Fruit fly (Drosophila melanogaster) whole organism, prepupa: ENCODE data around the gene CG44195.

Experiments used
- Blimp-1 ChIP-seq: fragments of 200-800 bp; sonication (Bioruptor generic); optimal IDR thresholded peaks from 3 replicates; lab custom pipeline; 2017; ENCODE audit warnings: missing biosample characterization, missing genetic modification characterization, mild to moderate bottlenecking, moderate library complexity, missing genetic modification reagents
- CG11294 ChIP-seq: fragments of 200-800 bp; sonication (Bioruptor generic); IDR thresholded peaks from 2 replicates; pipeline ENCODE4 v1.3.6; 2022; ENCODE audit warnings: missing biosample characterization, missing genetic modification characterization
- CG11762 ChIP-seq: fragments of 200-800 bp; sonication (Bioruptor generic); optimal IDR thresholded peaks from 3 replicates; lab custom pipeline; 2016; ENCODE audit warnings: missing biosample characterization, missing genetic modification characterization; ENCODE audit not compliant: insufficient read depth
- CG1621 ChIP-seq: fragments of 200-800 bp; sonication (Bioruptor generic); optimal IDR thresholded peaks from 3 replicates; lab custom pipeline; 2018; ENCODE audit warnings: missing biosample characterization, mild to moderate bottlenecking, missing genetic modification characterization
- CG16779 ChIP-seq: fragments of 200-800 bp; sonication (Bioruptor generic); optimal IDR thresholded peaks from 3 replicates; lab custom pipeline; 2017; ENCODE audit warnings: missing biosample characterization, mild to moderate bottlenecking, missing genetic modification characterization
- CG3032 ChIP-seq: fragments of 200-800 bp; optimal IDR thresholded peaks from 2 replicates; lab custom pipeline; 2019; ENCODE audit warnings: missing biosample characterization, mild to moderate bottlenecking, missing genetic modification characterization, moderate library complexity
- CG31627 ChIP-seq: fragments of 200-800 bp; sonication (Bioruptor generic); optimal IDR thresholded peaks from 3 replicates; lab custom pipeline; 2016; ENCODE audit warnings: missing biosample characterization, missing genetic modification characterization
- CG34406 ChIP-seq: fragments of 200-800 bp; sonication (Bioruptor generic); optimal IDR thresholded peaks from 3 replicates; lab custom pipeline; 2016; ENCODE audit warnings: missing biosample characterization, missing genetic modification characterization
- CG3919 ChIP-seq: fragments of 200-800 bp; sonication (Bioruptor generic); optimal IDR thresholded peaks from 3 replicates; lab custom pipeline; 2016; ENCODE audit warnings: missing biosample characterization, missing genetic modification characterization
- CG4318 ChIP-seq: fragments of 200-800 bp; sonication (Bioruptor generic); optimal IDR thresholded peaks from 3 replicates; lab custom pipeline; 2017; ENCODE audit warnings: missing biosample characterization, mild to moderate bottlenecking, missing genetic modification characterization
- CG6276 ChIP-seq: fragments of 200-800 bp; sonication (Bioruptor generic); optimal IDR thresholded peaks from 2 replicates; lab custom pipeline; 2017; ENCODE audit warnings: missing biosample characterization, mild to moderate bottlenecking, missing genetic modification characterization
- CG6854 ChIP-seq: fragments of 200-800 bp; sonication (Bioruptor generic); optimal IDR thresholded peaks from 2 replicates; lab custom pipeline; 2017; ENCODE audit warnings: missing biosample characterization, mild to moderate bottlenecking, missing genetic modification characterization
- CG7368 ChIP-seq: fragments of 200-800 bp; sonication (Bioruptor generic); optimal IDR thresholded peaks from 3 replicates; lab custom pipeline; 2016; ENCODE audit warnings: missing biosample characterization, missing genetic modification characterization
- CG8119 ChIP-seq: fragments of 200-800 bp; sonication (Bioruptor generic); IDR thresholded peaks from 3 replicates; pipeline ENCODE4 v1.3.6; 2022; ENCODE audit warnings: missing biosample characterization, missing genetic modification characterization
- CG8319 ChIP-seq: fragments of 200-800 bp; sonication (Bioruptor generic); optimal IDR thresholded peaks from 3 replicates; lab custom pipeline; 2016; ENCODE audit warnings: missing biosample characterization, missing genetic modification characterization
- CG9139 ChIP-seq: fragments of 200-800 bp; sonication (Bioruptor generic); optimal IDR thresholded peaks from 3 replicates; lab custom pipeline; 2017; ENCODE audit warnings: missing biosample characterization, mild to moderate bottlenecking, missing genetic modification characterization
- Eip75B ChIP-seq: fragments of 200-800 bp; sonication (Bioruptor generic); optimal IDR thresholded peaks from 3 replicates; lab custom pipeline; 2016; ENCODE audit warnings: missing biosample characterization, missing genetic modification characterization
- Eip78C ChIP-seq: fragments of 200-800 bp; sonication (Bioruptor generic); peaks from one replicate; lab custom pipeline; 2016; ENCODE audit warnings: missing biosample characterization, missing genetic modification characterization
- Hr38 ChIP-seq: sonication (Bioruptor generic); optimal IDR thresholded peaks from 2 replicates; lab custom pipeline; 2016; ENCODE audit warnings: missing biosample characterization, missing genetic modification characterization
- Lpt ChIP-seq: fragments of 200-800 bp; sonication (Bioruptor generic); optimal IDR thresholded peaks from 3 replicates; lab custom pipeline; 2016; ENCODE audit warnings: missing biosample characterization, missing genetic modification characterization
- Met ChIP-seq: fragments of 200-800 bp; sonication (Bioruptor generic); optimal IDR thresholded peaks from 3 replicates; lab custom pipeline; 2016; ENCODE audit warnings: missing biosample characterization, missing genetic modification characterization
- OdsH ChIP-seq: fragments of 200-800 bp; sonication (Bioruptor generic); optimal IDR thresholded peaks from 3 replicates; lab custom pipeline; 2016; ENCODE audit warnings: missing biosample characterization, missing genetic modification characterization
- Sox14 ChIP-seq: fragments of 200-800 bp; sonication (Bioruptor generic); optimal IDR thresholded peaks from 3 replicates; lab custom pipeline; 2016; ENCODE audit warnings: missing biosample characterization, missing genetic modification characterization
- Sox15 ChIP-seq: fragments of 200-800 bp; sonication (Bioruptor generic); optimal IDR thresholded peaks from 3 replicates; lab custom pipeline; 2016; ENCODE audit warnings: missing biosample characterization, missing genetic modification characterization
- achi ChIP-seq: fragments of 200-800 bp; sonication (Bioruptor generic); optimal IDR thresholded peaks from 3 replicates; lab custom pipeline; 2016; ENCODE audit warnings: missing biosample characterization, missing genetic modification characterization
- dac ChIP-seq: fragments of 200-800 bp; sonication (Bioruptor generic); optimal IDR thresholded peaks from 2 replicates; lab custom pipeline; 2017; ENCODE audit warnings: missing biosample characterization, mild to moderate bottlenecking, missing genetic modification characterization
- eg ChIP-seq: fragments of 200-800 bp; sonication (Bioruptor generic); IDR thresholded peaks from 3 replicates; pipeline ENCODE4 v1.3.6; 2022; ENCODE audit warnings: missing biosample characterization, missing genetic modification characterization
- esn ChIP-seq: fragments of 200-800 bp; sonication (Bioruptor generic); optimal IDR thresholded peaks from 2 replicates; lab custom pipeline; 2016; ENCODE audit warnings: missing biosample characterization, mild to moderate bottlenecking, missing genetic modification characterization, moderate library complexity
- fd85E ChIP-seq: fragments of 200-800 bp; sonication (Bioruptor generic); optimal IDR thresholded peaks from 3 replicates; lab custom pipeline; 2016; ENCODE audit warnings: missing biosample characterization, missing genetic modification characterization
- fkh ChIP-seq: fragments of 200-800 bp; sonication (Bioruptor generic); optimal IDR thresholded peaks from 3 replicates; lab custom pipeline; 2017; ENCODE audit warnings: missing biosample characterization, mild to moderate bottlenecking, missing genetic modification characterization, moderate library complexity
- lz ChIP-seq: fragments of 200-800 bp; sonication (Bioruptor generic); optimal IDR thresholded peaks from 3 replicates; lab custom pipeline; 2016; ENCODE audit warnings: missing biosample characterization, missing genetic modification characterization
- pdm3 ChIP-seq: fragments of 200-800 bp; sonication (Bioruptor generic); optimal IDR thresholded peaks from 3 replicates; lab custom pipeline; 2016; ENCODE audit warnings: missing biosample characterization, missing genetic modification characterization
- spab ChIP-seq: fragments of 200-800 bp; sonication (Bioruptor generic); optimal IDR thresholded peaks from 2 replicates; lab custom pipeline; 2017; ENCODE audit warnings: missing biosample characterization, mild to moderate bottlenecking, missing genetic modification characterization, missing genetic modification reagents
- ss ChIP-seq, 2 experiments: fragments of 200-800 bp; sonication (Bioruptor generic); optimal IDR thresholded peaks; 2 replicates in 1 of 2; 3 replicates in 1 of 2; lab custom pipeline; 2017 to 2018; ENCODE audit warnings: mild to moderate bottlenecking in 2 of 2, missing biosample characterization in 2 of 2, missing genetic modification characterization in 2 of 2, moderate library complexity in 1 of 2
- svp ChIP-seq: fragments of 200-800 bp; sonication (Bioruptor generic); peaks from one replicate; lab custom pipeline; 2016; ENCODE audit warnings: missing biosample characterization, missing genetic modification characterization
- vri ChIP-seq: fragments of 200-800 bp; sonication (Bioruptor generic); optimal IDR thresholded peaks from 3 replicates; lab custom pipeline; 2016; ENCODE audit warnings: missing biosample characterization, mild to moderate bottlenecking, missing genetic modification characterization

CG44195 gene

DNA sequence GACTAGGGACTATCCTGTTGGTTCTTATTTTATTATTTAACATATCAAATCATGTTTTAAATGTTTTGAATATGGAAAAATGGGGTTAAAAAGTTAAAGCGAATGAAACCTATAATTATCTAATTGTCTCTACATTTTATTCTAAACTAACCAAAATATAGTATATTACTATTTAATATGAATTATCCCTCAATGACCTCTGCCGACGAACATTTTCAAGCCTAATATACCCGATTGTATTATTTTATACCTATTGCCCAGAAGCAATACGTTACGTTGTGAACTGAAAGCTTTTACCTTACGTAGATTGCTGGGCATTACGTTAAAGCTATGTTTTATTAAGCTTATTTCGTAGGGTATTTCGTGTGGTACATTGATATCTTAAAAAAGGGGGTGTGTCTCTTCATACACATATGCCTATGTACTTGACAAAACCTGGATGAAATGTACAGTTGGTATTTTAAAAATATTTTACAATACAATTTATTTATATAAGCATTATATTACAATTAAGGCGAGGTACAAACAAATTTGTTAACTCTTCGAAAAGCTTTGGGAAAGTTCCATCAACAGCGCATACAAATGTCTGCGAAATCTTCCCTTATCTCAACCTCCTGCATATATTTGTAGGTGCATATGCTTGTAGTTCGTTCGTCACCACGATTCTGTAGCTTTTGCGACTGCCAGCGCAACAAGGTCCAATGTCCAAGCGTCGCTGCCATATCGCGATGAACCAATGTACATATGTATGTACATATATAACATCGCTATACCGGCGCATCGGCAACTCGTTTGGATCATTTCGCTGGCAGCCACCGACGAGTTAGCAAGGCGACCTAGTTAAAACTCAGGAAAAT lies 23.3 kb upstream of the CG44195 start, which contains the start of gene Mcad (continued):
- TF ChIP-seq Hr38 (GFP tag; lab: Kevin White, UChicago): no peak
- peak; percentile 96 for TF ChIP-seq CG6276 (GFP tag; lab: Kevin White, UChicago)
- peak; percentile 98 for TF ChIP-seq OdsH (GFP tag; lab: Kevin White, UChicago)
- peak; percentile 96 for TF ChIP-seq CG3919 (GFP tag; lab: Kevin White, UChicago)
- peak; percentile 91 for TF ChIP-seq CG31627 (GFP tag; lab: Kevin White, UChicago)
- peak; percentile 46 for TF ChIP-seq fkh (GFP tag; lab: Kevin White, UChicago)
- TF ChIP-seq CG11762: peak; percentile 93
- peak; percentile 96 for TF ChIP-seq Sox15 (GFP tag; lab: Kevin White, UChicago)
- peak; percentile 95 for TF ChIP-seq Sox14
- peak; percentile 94 for TF ChIP-seq spab
- peak; percentile 94 for TF ChIP-seq CG7368 (GFP tag; lab: Kevin White, UChicago)
- peak; percentile 100 for TF ChIP-seq Eip78C (GFP tag; lab: Kevin White, UChicago)
- TF ChIP-seq CG4318 (GFP tag; lab: Kevin White, UChicago): peak; percentile 97
- TF ChIP-seq eg (GFP tag; lab: Robert Waterston, UW): peak; percentile 90
- peak; percentile 94 for TF ChIP-seq vri
- peak; percentile 92 for TF ChIP-seq Eip75B
- peak; percentile 96 for TF ChIP-seq lz (GFP tag; lab: Kevin White, UChicago)
- TF ChIP-seq CG8119 (GFP tag; lab: Robert Waterston, UW): peak; percentile 95
- TF ChIP-seq fd85E (GFP tag; lab: Kevin White, UChicago): peak; percentile 83
- TF ChIP-seq CG16779 (tag; lab: Kevin White, UChicago): peak; percentile 94
- TF ChIP-seq achi: peak; percentile 96
- TF ChIP-seq ss (GFP tag; optimal IDR thresholded peaks at IDR 0.05; lab: Kevin White, UChicago): peak; percentile 96 to 97
- peak; percentile 96 for TF ChIP-seq pdm3 (GFP tag; lab: Kevin White, UChicago)
- peak; percentile 96 for TF ChIP-seq Met (GFP tag; lab: Kevin White, UChicago)
- TF ChIP-seq CG34406 (GFP tag; lab: Kevin White, UChicago): peak; percentile 98
- peak; percentile 96 for TF ChIP-seq CG6854 (GFP tag; lab: Kevin White, UChicago)
- peak; percentile 95 for TF ChIP-seq CG9139
- TF ChIP-seq Blimp-1 (GFP tag; lab: Kevin White, UChicago): peak; percentile 89
- TF ChIP-seq CG11294 (GFP tag; lab: Robert Waterston, UW): peak; percentile 91
- peak; percentile 87 for TF ChIP-seq CG8319 (GFP tag; lab: Kevin White, UChicago)
- TF ChIP-seq CG1621 (tag; lab: Kevin White, UChicago): peak; percentile 90
- peak; percentile 95 for TF ChIP-seq dac (GFP tag; lab: Kevin White, UChicago)
- TF ChIP-seq Lpt: peak; percentile 95
- peak; percentile 97 for TF ChIP-seq svp (GFP tag; lab: Kevin White, UChicago)
- peak; percentile 95 for TF ChIP-seq CG3032 (tag; lab: Kevin White, UChicago)

DNA sequence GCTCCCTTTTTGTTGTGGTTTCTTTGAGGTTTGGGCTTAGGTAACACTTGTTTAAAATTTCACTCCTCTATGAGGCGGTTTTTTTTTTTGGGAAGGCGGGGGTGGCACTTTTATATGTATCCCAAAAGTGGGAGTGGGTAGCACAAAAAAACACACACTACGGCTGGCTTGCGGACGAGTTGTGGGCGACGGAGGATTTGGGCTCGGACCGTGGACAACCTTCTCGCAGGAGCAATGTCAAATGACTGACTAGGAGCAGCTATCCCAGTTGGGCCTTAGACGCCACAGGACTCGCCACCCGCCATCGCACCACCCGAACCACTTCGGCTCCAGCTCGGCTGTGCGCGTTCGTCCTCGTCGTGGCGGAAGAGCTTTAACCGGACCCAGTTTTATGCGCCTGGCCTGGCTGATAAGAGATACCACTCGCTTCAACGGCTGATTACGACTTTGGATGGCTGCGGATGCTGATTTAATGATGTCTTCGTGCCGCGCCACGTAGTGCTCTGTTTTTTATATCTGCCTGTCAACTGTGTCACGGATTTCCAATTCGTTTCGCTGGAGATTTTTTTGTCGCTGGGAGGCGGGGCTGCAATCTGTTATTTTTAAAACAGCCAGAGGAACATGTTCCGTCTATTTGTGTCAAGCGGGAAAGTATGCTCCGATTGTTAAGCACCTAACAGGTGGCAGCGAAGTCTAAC lies 22.6 kb upstream of the CG44195 start, which contains the start of gene Ank2:
Gene Ank2, minus strand, starts transcription at position 533 of the 698 bp plus-strand sequence.
- TF ChIP-seq OdsH (GFP tag; lab: Kevin White, UChicago) (no peak), eg (GFP tag; lab: Robert Waterston, UW) (0 out of 3 replicates have a peak, but pooled peaks have one; percentile 11), esn (GFP tag; lab: Kevin White, UChicago) (no peak)
